Fruit fly (Drosophila melanogaster): ENCODE measurements around the gene CG15040.
A peak's percentile ranks its signal among the peaks of the same experiment; 100 is the strongest.

The CG15040 gene

dm6 chrX:18645720-18646213 is 28.4 kb upstream of the CG15040 start (continued):
- TF ChIP-seq salr (GFP tag; optimal IDR thresholded peaks at IDR 0.05): peak in 1 of 2 experiments; percentile 71
- TF ChIP-seq vri (GFP tag; optimal IDR thresholded peaks at IDR 0.05): peak; percentile 69
- peak; percentile 70 for TF ChIP-seq CG8632 (GFP tag; optimal IDR thresholded peaks at IDR 0.05)
- TF ChIP-seq Eip78C (GFP tag): peak; percentile 87
- peak; percentile 73 for TF ChIP-seq CG6276 (GFP tag; optimal IDR thresholded peaks at IDR 0.05)
- TF ChIP-seq cyc (GFP tag; optimal IDR thresholded peaks at IDR 0.05): peak; percentile 73
- peak; percentile 31 for TF ChIP-seq Blimp-1 (GFP tag; optimal IDR thresholded peaks at IDR 0.05)
- peak; percentile 73 for TF ChIP-seq pdm3 (GFP tag; optimal IDR thresholded peaks at IDR 0.05)
- peak; percentile 59 for TF ChIP-seq CG6808 (GFP tag; optimal IDR thresholded peaks at IDR 0.05)
- peak; percentile 72 for TF ChIP-seq CG6792 (GFP tag; optimal IDR thresholded peaks at IDR 0.05)
- peak; percentile 80 for TF ChIP-seq Met (GFP tag; optimal IDR thresholded peaks at IDR 0.05)
- TF ChIP-seq Hr38 (GFP tag; optimal IDR thresholded peaks at IDR 0.05): no peak
- peak; percentile 62 for TF ChIP-seq Sox14 (GFP tag; optimal IDR thresholded peaks at IDR 0.05)
- peak; percentile 79 for TF ChIP-seq CG15336 (GFP tag; IDR thresholded peaks at IDR 0.05)
- peak; percentile 76 for TF ChIP-seq topi (GFP tag; optimal IDR thresholded peaks at IDR 0.05)
- peak; percentile 60 for TF ChIP-seq CG10669 (GFP tag; optimal IDR thresholded peaks at IDR 0.05)
- peak; percentile 53 for TF ChIP-seq CG8319 (GFP tag; optimal IDR thresholded peaks at IDR 0.05)
- TF ChIP-seq dac (GFP tag; optimal IDR thresholded peaks at IDR 0.05): peak; percentile 57
- peak; percentile 86 for TF ChIP-seq fkh (GFP tag; optimal IDR thresholded peaks at IDR 0.05)
- no peak for TF ChIP-seq Eip93F (GFP tag; optimal IDR thresholded peaks at IDR 0.05)
- TF ChIP-seq net (GFP tag; optimal IDR thresholded peaks at IDR 0.05): peak; percentile 64
- TF ChIP-seq CG16779 (tag; optimal IDR thresholded peaks at IDR 0.05): peak; percentile 35
- peak; percentile 43 for TF ChIP-seq spab (GFP tag; optimal IDR thresholded peaks at IDR 0.05)
- TF ChIP-seq acj6 (GFP tag; optimal IDR thresholded peaks at IDR 0.05): peak; percentile 69
- no peak for TF ChIP-seq CG11294 (GFP tag; IDR thresholded peaks at IDR 0.05)
- TF ChIP-seq OdsH (GFP tag; optimal IDR thresholded peaks at IDR 0.05): peak; percentile 76
- peak; percentile 69 for TF ChIP-seq eg (GFP tag; IDR thresholded peaks at IDR 0.05)
- TF ChIP-seq CG11902 (GFP tag; optimal IDR thresholded peaks at IDR 0.05): peak; percentile 19
- peak; percentile 37 for TF ChIP-seq CG7368 (GFP tag; optimal IDR thresholded peaks at IDR 0.05)
- TF ChIP-seq CG32006 (GFP tag; optimal IDR thresholded peaks at IDR 0.05): peak; percentile 84
- peak; percentile 71 for TF ChIP-seq CG11762 (GFP tag; optimal IDR thresholded peaks at IDR 0.05; ENCODE audit: insufficient read depth)
- peak; percentile 66 for TF ChIP-seq CG10631 (GFP tag; optimal IDR thresholded peaks at IDR 0.05)
- peak; percentile 64 for TF ChIP-seq CG34406 (GFP tag; optimal IDR thresholded peaks at IDR 0.05)
- peak; percentile 52 for TF ChIP-seq CG3032 (tag; optimal IDR thresholded peaks at IDR 0.05)

DNA sequence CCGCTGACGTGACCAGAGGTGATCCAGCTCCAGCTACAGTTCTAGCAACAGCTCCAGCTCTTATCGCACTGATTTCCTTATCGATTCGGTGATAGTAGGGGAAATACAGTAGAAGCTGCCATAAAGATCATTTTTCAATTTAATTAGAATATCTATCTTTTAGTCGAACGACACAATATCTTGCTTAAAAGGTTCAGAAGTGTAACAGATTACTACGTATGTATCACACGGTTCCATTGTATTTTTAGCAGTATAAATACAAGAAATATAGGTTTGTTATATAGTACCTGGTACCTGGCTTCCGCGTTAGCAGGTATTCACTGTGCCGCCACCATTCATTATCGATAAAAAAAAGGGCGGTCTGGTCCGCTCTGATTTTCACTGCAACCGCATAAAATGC is 27.5 kb upstream of the CG15040 start:
- peak; percentile 74 for TF ChIP-seq vri (GFP tag; optimal IDR thresholded peaks at IDR 0.05)
- peak; percentile 81 for TF ChIP-seq OdsH (GFP tag; optimal IDR thresholded peaks at IDR 0.05)
- TF ChIP-seq CG34406 (GFP tag; optimal IDR thresholded peaks at IDR 0.05): peak; percentile 80
- TF ChIP-seq CG8632 (GFP tag; optimal IDR thresholded peaks at IDR 0.05): peak; percentile 74
- peak; percentile 70 for TF ChIP-seq Hr4 (GFP tag; optimal IDR thresholded peaks at IDR 0.05)
- peak; percentile 81 for TF ChIP-seq esn (GFP tag; optimal IDR thresholded peaks at IDR 0.05)
- TF ChIP-seq CG6808 (GFP tag; optimal IDR thresholded peaks at IDR 0.05): peak; percentile 64
- peak; percentile 65 for TF ChIP-seq net (GFP tag; optimal IDR thresholded peaks at IDR 0.05)
- TF ChIP-seq CG16779 (tag; optimal IDR thresholded peaks at IDR 0.05): peak; percentile 28
- TF ChIP-seq lz (GFP tag; optimal IDR thresholded peaks at IDR 0.05): peak; percentile 75
- TF ChIP-seq salr (GFP tag; optimal IDR thresholded peaks at IDR 0.05): peak; percentile 4 to 35
- peak; percentile 70 for TF ChIP-seq CG7368 (GFP tag; optimal IDR thresholded peaks at IDR 0.05)
- TF ChIP-seq CG11902 (GFP tag; optimal IDR thresholded peaks at IDR 0.05): peak; percentile 77
- peak; percentile 47 for TF ChIP-seq CG6854 (GFP tag; optimal IDR thresholded peaks at IDR 0.05)
- TF ChIP-seq CG3919 (GFP tag; optimal IDR thresholded peaks at IDR 0.05): peak; percentile 84
- peak; percentile 77 for TF ChIP-seq CG6163 (GFP tag; IDR thresholded peaks at IDR 0.05)
- peak; percentile 88 for TF ChIP-seq Eip78C (GFP tag)
- peak; percentile 69 for TF ChIP-seq Ets21C (GFP tag; optimal IDR thresholded peaks at IDR 0.05)
- TF ChIP-seq CG3032 (tag; optimal IDR thresholded peaks at IDR 0.05): peak; percentile 61
- peak; percentile 85 for TF ChIP-seq Hr39 (GFP tag; optimal IDR thresholded peaks at IDR 0.05)
- TF ChIP-seq Sox14 (GFP tag; optimal IDR thresholded peaks at IDR 0.05): peak; percentile 83
- peak; percentile 78 for TF ChIP-seq CG10631 (GFP tag; optimal IDR thresholded peaks at IDR 0.05)
- peak; percentile 68 for TF ChIP-seq Eip93F (GFP tag; optimal IDR thresholded peaks at IDR 0.05)
- peak; percentile 8 to 64 for TF ChIP-seq ss (GFP tag; optimal IDR thresholded peaks at IDR 0.05)
- TF ChIP-seq CG10669 (GFP tag; optimal IDR thresholded peaks at IDR 0.05): peak; percentile 68
- peak; percentile 55 for TF ChIP-seq CG4318 (GFP tag; optimal IDR thresholded peaks at IDR 0.05)
- TF ChIP-seq Gug (GFP tag; IDR thresholded peaks at IDR 0.05): peak; percentile 37; the same call in 1 of the 2 replicates
- TF ChIP-seq fkh (GFP tag; optimal IDR thresholded peaks at IDR 0.05): no peak
- peak; percentile 31 for TF ChIP-seq CG1621 (tag; optimal IDR thresholded peaks at IDR 0.05)
- TF ChIP-seq achi (GFP tag; optimal IDR thresholded peaks at IDR 0.05): peak; percentile 78
- peak; percentile 1 for TF ChIP-seq dac (GFP tag; optimal IDR thresholded peaks at IDR 0.05)
- peak; percentile 31 for TF ChIP-seq Lpt (GFP tag; optimal IDR thresholded peaks at IDR 0.05)

Data from whole organism, prepupa.